Fruit fly (Drosophila melanogaster) whole organism, wandering third instar larva: ENCODE measurements around the gene CG33159.

Experiments used
- CG32264 ChIP-seq: fragments of 200-800 bp; sonication (Bioruptor generic); optimal IDR thresholded peaks from 2 replicates; lab custom pipeline; 2016; ENCODE audit warnings: missing biosample characterization, missing genetic modification characterization
- Hnf4 ChIP-seq: fragments of 200-800 bp; sonication (Bioruptor generic); optimal IDR thresholded peaks from 2 replicates; lab custom pipeline; 2016; ENCODE audit warnings: missing biosample characterization, mild to moderate bottlenecking, missing genetic modification characterization
- Hr78 ChIP-seq: fragments of >200 bp; optimal IDR thresholded peaks from 2 replicates; lab custom pipeline; 2017; ENCODE audit warnings: missing biosample characterization, missing genetic modification characterization
- Myc ChIP-seq: fragments of >200 bp; optimal IDR thresholded peaks from 2 replicates; lab custom pipeline; 2017
- Sp1 ChIP-seq: fragments of 200-800 bp; sonication (Bioruptor generic); optimal IDR thresholded peaks from 3 replicates; lab custom pipeline; 2019; ENCODE audit warnings: missing biosample characterization, mild to moderate bottlenecking, missing genetic modification characterization, moderate library complexity
- br ChIP-seq: fragments of 200-800 bp; sonication (Bioruptor generic); optimal IDR thresholded peaks from 2 replicates; lab custom pipeline; 2016; ENCODE audit warnings: missing biosample characterization, missing genetic modification characterization
- fru ChIP-seq: fragments of 200-800 bp; sonication (Bioruptor generic); optimal IDR thresholded peaks from 3 replicates; lab custom pipeline; 2016; ENCODE audit warnings: missing biosample characterization, mild to moderate bottlenecking, missing genetic modification characterization
- h ChIP-seq: fragments of 200-800 bp; sonication (Bioruptor generic); optimal IDR thresholded peaks from 3 replicates; lab custom pipeline; 2016; ENCODE audit warnings: missing biosample characterization, mild to moderate bottlenecking, missing genetic modification characterization
- lola ChIP-seq: fragments of >200 bp; optimal IDR thresholded peaks from 2 replicates; lab custom pipeline; 2017; ENCODE audit warnings: missing biosample characterization, missing genetic modification characterization
- pan ChIP-seq: fragments of >200 bp; optimal IDR thresholded peaks from 2 replicates; lab custom pipeline; 2017
- psq ChIP-seq: fragments of 200-800 bp; sonication (Bioruptor generic); optimal IDR thresholded peaks from 3 replicates; lab custom pipeline; 2017; ENCODE audit warnings: missing biosample characterization, mild to moderate bottlenecking, missing genetic modification characterization, moderate library complexity
- sage ChIP-seq: fragments of 200-800 bp; sonication (Bioruptor generic); optimal IDR thresholded peaks from 2 replicates; lab custom pipeline; 2016; ENCODE audit warnings: missing biosample characterization, mild to moderate bottlenecking, missing genetic modification characterization

DNA sequence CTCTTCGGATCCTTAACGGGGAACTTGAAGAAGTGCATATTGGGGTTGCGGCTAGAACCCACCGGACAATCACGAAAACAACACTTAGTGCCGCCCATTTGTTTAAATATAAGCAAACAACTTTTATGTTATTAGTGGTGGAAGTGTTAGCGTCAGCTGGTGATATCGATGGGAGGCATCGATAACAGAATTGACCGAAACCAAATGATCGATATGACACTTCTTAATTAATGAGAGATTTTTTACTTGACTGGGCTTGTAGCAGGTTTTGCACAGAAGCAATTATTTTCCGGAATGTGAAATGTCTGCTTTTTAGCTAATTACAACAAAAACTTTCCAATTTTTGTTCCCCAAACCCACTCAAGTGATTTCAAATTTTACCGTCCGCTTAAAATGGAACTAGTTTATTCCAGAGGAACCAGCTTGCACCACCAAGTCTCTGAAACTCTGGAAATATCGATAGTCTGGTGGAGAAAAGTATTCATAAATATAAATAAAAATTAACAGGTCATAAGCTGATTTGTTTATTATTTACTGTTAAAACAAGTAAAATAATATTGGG, 11.8 kb downstream of the CG33159 start, which contains the start of gene CG14965:
- TF ChIP-seq pan (no peak), Myc (lab: Kevin White, UChicago) (no peak), lola (GFP tag; lab: Kevin White, UChicago) (no peak), Hnf4 (GFP tag; lab: Kevin White, UChicago) (no peak), sage (no peak), Hr78 (GFP tag; lab: Kevin White, UChicago) (no peak), fru (GFP tag; lab: Kevin White, UChicago) (no peak), psq (no peak), Sp1 (GFP tag; lab: Kevin White, UChicago) (no peak), CG32264 (GFP tag; lab: Kevin White, UChicago) (no peak), br (GFP tag; lab: Kevin White, UChicago) (no peak), h (GFP tag; lab: Kevin White, UChicago) (no peak)
